Fruit fly (Drosophila melanogaster): ENCODE measurements around the gene S1P.
A peak's percentile ranks its signal among the peaks of the same experiment; 100 is the strongest.

The S1P gene

DNA sequence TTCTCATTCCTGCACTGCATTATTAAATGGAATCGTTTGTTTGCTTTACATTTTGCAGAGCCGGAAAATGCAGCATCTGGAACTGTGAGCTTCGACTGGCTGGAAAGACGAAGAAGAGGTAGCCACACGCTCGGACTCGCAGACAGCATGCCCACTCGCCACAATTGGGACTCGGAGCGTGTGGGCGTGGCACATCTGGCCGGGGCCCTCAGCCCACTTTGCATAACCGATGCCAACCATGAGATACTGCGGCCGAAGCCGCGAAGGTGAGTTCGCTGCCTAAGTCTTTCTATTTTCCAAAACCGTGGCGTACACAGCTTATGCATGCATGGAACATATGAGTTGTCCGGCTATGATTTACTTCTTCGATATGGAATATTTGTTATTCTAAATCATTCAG, 34.9 kb upstream of the S1P start (continued):
- no peak for TF ChIP-seq TFAM (GFP tag; optimal IDR thresholded peaks at IDR 0.05)

DNA sequence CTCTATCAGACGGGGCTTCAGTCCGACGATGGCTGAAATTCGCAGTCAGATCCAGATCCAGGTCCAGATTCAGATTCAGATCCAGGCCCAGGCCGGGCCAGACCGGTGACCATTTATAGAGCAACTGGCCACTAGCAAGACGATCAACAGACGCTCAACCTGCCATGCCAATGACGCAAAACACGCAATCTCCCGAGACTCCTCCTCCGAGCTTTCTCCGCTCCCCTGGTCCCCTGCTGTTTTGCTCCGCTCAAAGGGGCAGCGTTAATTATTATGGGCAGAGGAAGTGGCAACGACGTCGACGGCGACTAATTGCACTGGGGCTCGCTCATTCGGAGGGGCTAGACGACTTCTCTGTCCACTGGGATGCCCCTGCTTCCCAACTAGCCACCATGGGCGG, 34.2 kb upstream of the S1P start:
- peak; percentile 49 for TF ChIP-seq Awh (GFP tag; IDR thresholded peaks at IDR 0.05)
- no peak for TF ChIP-seq Pdp1 (GFP tag; optimal IDR thresholded peaks at IDR 0.05)

DNA sequence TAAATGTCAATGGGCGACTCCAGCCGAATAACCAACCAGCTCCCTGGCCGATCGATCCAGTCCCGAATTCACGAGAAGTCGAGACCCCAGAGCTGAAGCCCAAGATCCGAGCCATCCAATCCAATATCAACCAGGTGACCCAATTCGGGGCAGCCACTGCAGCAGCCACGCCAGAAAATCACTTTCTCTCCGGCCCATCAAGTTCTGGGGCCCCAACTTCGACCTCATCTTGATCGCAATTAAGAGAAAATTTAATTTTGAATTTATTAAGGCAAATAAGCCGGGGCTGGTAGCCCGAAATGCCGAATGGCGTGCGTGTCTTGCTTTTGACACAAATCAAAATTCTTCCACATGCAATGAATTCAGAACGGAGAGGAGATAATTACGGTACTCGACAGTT, 30.7 kb upstream of the S1P start:
- TF ChIP-seq CG18599 (GFP tag; optimal IDR thresholded peaks at IDR 0.05) (no peak), CG11695 (GFP tag; IDR thresholded peaks at IDR 0.05) (no peak), CG15696 (tag; optimal IDR thresholded peaks at IDR 0.05) (no peak), vvl (GFP tag; IDR thresholded peaks at IDR 0.05) (no peak), CG1792 (GFP tag; optimal IDR thresholded peaks at IDR 0.05) (no peak), Awh (GFP tag; IDR thresholded peaks at IDR 0.05) (peak; percentile 62), mirr (GFP tag; optimal IDR thresholded peaks at IDR 0.05) (no peak), tup (GFP tag; optimal IDR thresholded peaks at IDR 0.05) (no peak), Blimp-1 (GFP tag; optimal IDR thresholded peaks at IDR 0.05) (peak; percentile 83), CG16815 (GFP tag; optimal IDR thresholded peaks at IDR 0.05) (no peak), nom (GFP tag; optimal IDR thresholded peaks at IDR 0.05) (no peak), CG30020 (tag; optimal IDR thresholded peaks at IDR 0.05) (no peak), so (GFP tag; IDR thresholded peaks at IDR 0.05) (no peak), CG9932 (GFP tag; IDR thresholded peaks at IDR 0.05) (no peak), CG17568 (GFP tag; optimal IDR thresholded peaks at IDR 0.05) (no peak)

DNA sequence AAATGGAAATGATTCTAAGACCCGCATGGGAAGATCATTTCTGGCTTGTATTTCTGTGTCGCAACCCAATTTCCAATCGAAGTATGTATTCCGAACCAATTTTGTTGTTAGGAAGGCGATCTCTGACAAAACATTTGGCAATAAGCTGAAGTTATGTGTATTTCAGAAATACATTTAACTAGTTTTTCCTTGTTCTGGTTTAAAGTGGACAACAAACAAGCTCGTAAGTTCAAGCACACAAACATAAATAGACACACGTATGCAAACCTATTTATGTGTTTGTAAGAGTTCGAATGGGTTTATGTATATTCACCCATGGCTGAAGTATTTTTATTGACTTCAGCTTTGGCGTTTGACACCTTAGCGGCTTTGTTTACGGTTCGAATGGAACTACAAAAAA, 28.7 kb upstream of the S1P start:
- TF ChIP-seq CG15601 (tag; optimal IDR thresholded peaks at IDR 0.05) = no peak
- TF ChIP-seq CG32532 (GFP tag; IDR thresholded peaks at IDR 0.05) = no peak
- no peak for TF ChIP-seq slp2 (GFP tag; optimal IDR thresholded peaks at IDR 0.05)
- TF ChIP-seq CG33557 (GFP tag; optimal IDR thresholded peaks at IDR 0.05) = no peak
- 0 out of 4 replicates have a peak, but pooled peaks have one; percentile 39 for TF ChIP-seq chinmo (GFP tag; IDR thresholded peaks at IDR 0.05; ENCODE audit: partially characterized antibody)
- TF ChIP-seq slou (GFP tag; optimal IDR thresholded peaks at IDR 0.05) = no peak
- no peak for TF ChIP-seq CG31441 (GFP tag; IDR thresholded peaks at IDR 0.05)
- no peak for TF ChIP-seq Antp (GFP tag; optimal IDR thresholded peaks at IDR 0.05)
- peak; percentile 32 for TF ChIP-seq CG12769 (tag; optimal IDR thresholded peaks at IDR 0.05)
- peak; percentile 60 for TF ChIP-seq sd (tag; optimal IDR thresholded peaks at IDR 0.05)
- no peak for TF ChIP-seq CG34376 (GFP tag; optimal IDR thresholded peaks at IDR 0.05)
- TF ChIP-seq Dbx (GFP tag; IDR thresholded peaks at IDR 0.05) = no peak
- TF ChIP-seq Drgx (GFP tag; IDR thresholded peaks at IDR 0.05) = no peak
- peak; percentile 9 for TF ChIP-seq cg (GFP tag; optimal IDR thresholded peaks at IDR 0.05)
- TF ChIP-seq tll (GFP tag; optimal IDR thresholded peaks at IDR 0.05) = no peak
- TF ChIP-seq CG11504 (tag; optimal IDR thresholded peaks at IDR 0.05) = no peak
- peak; percentile 59 for TF ChIP-seq abd-A (tag; optimal IDR thresholded peaks at IDR 0.05)
- TF ChIP-seq CG13123 (GFP tag; optimal IDR thresholded peaks at IDR 0.05) = no peak
- TF ChIP-seq CG12744 (GFP tag; optimal IDR thresholded peaks at IDR 0.05) = no peak
